Worm (Caenorhabditis elegans): ENCODE measurements around the gene mec-2.

DNA sequence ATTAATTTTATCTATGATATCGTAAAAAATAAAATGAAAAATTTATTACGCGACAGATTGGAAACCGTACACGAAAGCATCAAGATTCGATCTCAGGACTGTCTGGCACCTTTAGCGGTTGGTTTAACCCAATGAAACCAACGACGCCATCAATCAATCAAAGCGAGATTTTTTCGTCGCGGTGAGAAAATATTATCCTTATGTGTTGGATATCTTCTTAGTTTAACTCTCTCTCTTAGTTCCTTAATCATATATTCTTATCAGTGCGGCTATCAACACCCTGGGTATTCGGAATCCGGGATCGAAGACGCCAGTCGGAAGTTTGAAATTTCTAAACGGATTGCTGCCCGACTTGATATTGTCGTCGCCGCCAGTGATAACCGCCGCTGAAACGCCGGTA is 37.5 kb downstream of the mec-2 start:
- TF ChIP-seq vab-7 (GFP tag; IDR thresholded peaks at IDR 0.05): no peak
- TF ChIP-seq nhr-77 (tag; optimal IDR thresholded peaks at IDR 0.05): no peak
- no peak for TF ChIP-seq ceh-82 (tag; optimal IDR thresholded peaks at IDR 0.05)
- TF ChIP-seq sdz-12 (GFP tag; optimal IDR thresholded peaks at IDR 0.05): no peak
- no peak for TF ChIP-seq fos-1 (tag; optimal IDR thresholded peaks at IDR 0.05)
- no peak for TF ChIP-seq unc-130 (GFP tag; optimal IDR thresholded peaks at IDR 0.05)
- TF ChIP-seq unc-39 (tag; optimal IDR thresholded peaks at IDR 0.05): no peak
- no peak for TF ChIP-seq aha-1 (tag)

All from whole organism, L4 larva.